Worm (Caenorhabditis elegans) whole organism, L3 larva: Measurements from ENCODE around the gene T28D9.11.

Source experiments
- R02D3.7 ChIP-seq: fragments of 150-350 bp; optimal IDR thresholded peaks from 2 replicates; lab custom pipeline; 2014; ENCODE audit warnings: missing biosample characterization, missing genetic modification characterization
- ZK546.5 ChIP-seq: sonication (generic microtip); optimal IDR thresholded peaks from 2 replicates; lab custom pipeline; 2017; ENCODE audit warnings: missing biosample characterization, missing genetic modification characterization
- aly-2 ChIP-seq: fragments of 150-350 bp; optimal IDR thresholded peaks from 2 replicates; lab custom pipeline; 2014; ENCODE audit warnings: missing biosample characterization, missing genetic modification characterization
- ceh-82 ChIP-seq: fragments of 150-350 bp; optimal IDR thresholded peaks from 2 replicates; lab custom pipeline; 2014; ENCODE audit warnings: missing biosample characterization, missing genetic modification characterization
- egl-27 ChIP-seq: sonication (generic microtip); optimal IDR thresholded peaks from 4 replicates; lab custom pipeline; 2017; ENCODE audit warnings: missing biosample characterization, missing genetic modification reagents, missing genetic modification characterization
- elt-2 ChIP-seq: sonication (generic microtip); optimal IDR thresholded peaks from 2 replicates; lab custom pipeline; 2016; ENCODE audit warnings: missing genetic modification reagents, mild to moderate bottlenecking, missing genetic modification characterization, missing compliant biosample characterization
- lin-39 ChIP-seq: fragments of 150-350 bp; optimal IDR thresholded peaks from 2 replicates; lab custom pipeline; 2018; ENCODE audit warnings: missing biosample characterization, missing genetic modification reagents, missing genetic modification characterization
- mml-1 ChIP-seq: fragments of 150-350 bp; sonication (generic microtip); optimal IDR thresholded peaks from 3 replicates; lab custom pipeline; 2014; ENCODE audit warnings: missing biosample characterization, missing genetic modification characterization
- nhr-25 ChIP-seq: sonication (generic microtip); optimal IDR thresholded peaks from 2 replicates; lab custom pipeline; 2017; ENCODE audit warnings: missing biosample characterization, missing genetic modification characterization
- nhr-28 ChIP-seq: fragments of 150-350 bp; optimal IDR thresholded peaks from 2 replicates; lab custom pipeline; 2014; ENCODE audit warnings: missing biosample characterization, missing genetic modification characterization
- nhr-77 ChIP-seq: fragments of 150-350 bp; optimal IDR thresholded peaks from 2 replicates; lab custom pipeline; 2014; ENCODE audit warnings: missing biosample characterization, missing genetic modification characterization
- pha-4 ChIP-seq: fragments of 150-350 bp; optimal IDR thresholded peaks from 2 replicates; lab custom pipeline; 2014; ENCODE audit warnings: missing biosample characterization, missing genetic modification reagents, missing genetic modification characterization
- zag-1 ChIP-seq: fragments of 150-350 bp; optimal IDR thresholded peaks from 2 replicates; lab custom pipeline; 2014; ENCODE audit warnings: missing biosample characterization, missing genetic modification characterization

DNA sequence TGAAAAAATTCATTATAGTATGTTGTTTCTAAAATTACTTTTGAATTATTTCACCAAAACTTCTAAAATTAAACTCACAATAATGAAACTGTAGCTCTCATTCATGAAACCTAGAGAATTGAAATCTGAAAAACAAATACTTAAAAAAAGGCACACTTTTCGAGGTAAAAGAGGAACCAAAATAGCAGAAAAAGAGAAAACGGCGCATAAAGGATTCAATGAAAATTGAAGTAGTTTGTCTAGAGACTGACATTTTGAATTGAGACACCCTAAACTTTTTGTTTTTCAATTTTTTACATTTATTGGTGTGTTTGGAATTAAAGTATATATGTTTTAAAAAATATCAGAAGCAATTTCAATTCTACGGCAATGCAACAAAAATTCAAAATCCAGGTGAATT, 20.8 kb downstream of the T28D9.11 start, which contains the start of gene dgk-5:
- TF ChIP-seq egl-27 (tag; lab: Kevin White, UChicago) (no peak), pha-4 (tag; lab: Kevin White, UChicago) (no peak), lin-39 (tag; lab: Kevin White, UChicago) (no peak), aly-2 (tag; lab: Kevin White, UChicago) (no peak), zag-1 (no peak), nhr-25 (tag; lab: Kevin White, UChicago) (no peak), nhr-77 (tag; lab: Kevin White, UChicago) (no peak), mml-1 (tag; lab: Kevin White, UChicago) (no peak), elt-2 (tag; lab: Kevin White, UChicago) (no peak), nhr-28 (tag; lab: Kevin White, UChicago) (no peak), R02D3.7 (tag; lab: Kevin White, UChicago) (no peak), ceh-82 (no peak), ZK546.5 (tag; lab: Kevin White, UChicago) (no peak)
